Worm (Caenorhabditis elegans) whole organism, L4 larva: ENCODE data around the gene Y41D4B.24.
A peak's percentile ranks its signal among the peaks of the same experiment; 100 is the strongest.

ENCODE experiments used
- dve-1 ChIP-seq: sonication (generic microtip); optimal IDR thresholded peaks from 2 replicates; lab custom pipeline; 2017; ENCODE audit warnings: antibody characterized with exemption, mild to moderate bottlenecking, missing genetic modification characterization, missing compliant biosample characterization; ENCODE audit not compliant: insufficient read depth
- rbr-2 ChIP-seq: sonication (generic microtip); optimal IDR thresholded peaks from 2 replicates; lab custom pipeline; 2016; ENCODE audit warnings: missing genotype, missing genetic modification characterization, missing compliant biosample characterization

DNA sequence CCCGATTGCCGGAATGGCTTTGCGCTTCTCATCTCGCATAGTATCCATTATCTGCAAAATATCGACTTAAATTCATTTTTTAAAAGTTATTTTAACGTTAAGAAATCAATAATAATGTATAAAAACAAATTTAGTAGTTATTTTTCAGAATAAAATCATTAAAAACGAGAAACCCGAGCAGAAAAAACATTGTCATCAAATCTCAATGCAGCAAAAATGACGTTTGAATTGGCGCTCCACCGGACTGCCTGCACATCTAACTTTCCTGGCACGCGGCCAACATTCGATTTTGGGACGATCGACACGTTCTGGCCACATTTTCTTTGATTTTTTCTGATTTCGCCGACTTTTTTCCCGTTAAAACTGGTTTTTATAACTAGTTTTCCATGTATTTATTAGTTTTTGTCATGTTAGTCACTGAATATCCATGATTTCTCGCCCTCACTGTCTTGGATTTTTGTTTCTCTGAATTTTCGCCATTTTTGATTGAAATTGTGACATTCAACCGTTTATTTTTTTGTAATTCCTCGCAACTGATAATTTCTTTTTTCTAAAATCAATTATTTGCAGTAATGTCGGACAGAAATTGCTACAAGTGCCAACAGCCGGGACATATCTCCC is 27.8 kb upstream of the Y41D4B.24 start, which contains the start of the genes pbs-1 and K08D12.3:
- TF ChIP-seq dve-1 (tag; lab: Kevin White, UChicago) (peak; percentile 88), rbr-2 (tag; lab: Kevin White, UChicago) (peak; percentile 69)
